Fruit fly (Drosophila melanogaster): ENCODE measurements around the gene Tbc1d15-17.

Tbc1d15-17 gene

DNA sequence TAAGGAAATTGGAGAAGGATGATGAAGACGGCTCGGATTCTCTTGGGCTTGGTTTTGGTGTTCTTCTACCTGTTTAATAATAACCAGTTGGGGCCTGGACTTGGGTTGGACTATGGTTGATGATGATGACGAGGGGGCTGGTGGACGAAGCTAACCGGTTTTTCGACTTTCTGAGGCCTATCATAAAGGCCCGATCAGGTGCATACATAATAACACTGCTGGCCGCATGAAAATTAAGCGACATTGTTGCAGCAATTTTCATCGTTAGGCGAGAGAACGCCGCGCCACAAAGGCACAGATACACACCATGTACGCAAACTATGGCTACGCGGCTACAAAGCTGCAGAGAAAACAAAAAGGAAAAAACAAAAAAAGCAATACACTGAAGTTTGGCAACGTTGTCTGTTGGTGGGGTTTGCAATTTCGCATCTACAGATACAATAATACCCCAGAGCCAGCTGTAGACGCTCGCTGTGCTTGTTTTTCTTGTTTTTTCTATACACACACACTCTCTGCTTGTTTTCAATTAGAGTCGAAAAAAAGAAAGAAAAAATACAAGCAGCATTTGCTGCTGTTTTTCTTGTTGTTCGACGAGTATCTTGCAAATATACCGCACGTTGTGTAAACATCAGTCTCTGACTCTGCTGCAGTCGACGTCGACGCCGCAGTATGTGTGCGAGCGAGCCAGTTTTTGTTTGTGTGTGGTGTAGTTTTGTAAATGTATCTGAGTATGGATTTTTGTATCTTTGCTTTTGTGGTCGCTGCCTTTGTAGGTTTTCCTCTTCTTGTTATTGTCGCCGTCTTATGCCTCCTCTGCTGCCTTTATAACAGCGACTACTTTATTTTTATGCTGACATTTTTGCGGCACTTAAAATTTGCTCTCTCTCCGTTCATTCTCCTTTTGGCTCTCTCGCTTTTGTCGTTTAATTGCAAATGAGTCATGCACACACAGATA lies 40.6 kb upstream of the Tbc1d15-17 start (continued):
- TF ChIP-seq sisA (GFP tag; IDR thresholded peaks at IDR 0.05) (no peak), nom (GFP tag; optimal IDR thresholded peaks at IDR 0.05) (peak; percentile 98), CG10959 (GFP tag; IDR thresholded peaks at IDR 0.05) (no peak), pros (GFP tag; optimal IDR thresholded peaks at IDR 0.05) (peak; percentile 85), Drgx (GFP tag; IDR thresholded peaks at IDR 0.05) (no peak), CG12219 (GFP tag; optimal IDR thresholded peaks at IDR 0.05) (peak; percentile 72), CTCF (GFP tag; optimal IDR thresholded peaks at IDR 0.05) (no peak), ken (GFP tag; IDR thresholded peaks at IDR 0.05) (no peak), ci (GFP tag; IDR thresholded peaks at IDR 0.05) (no peak), sna (GFP tag; IDR thresholded peaks at IDR 0.05; ENCODE audit: partially characterized antibody) (no peak), zfh2 (GFP tag; optimal IDR thresholded peaks at IDR 0.05) (peak; percentile 45), CG8388 (GFP tag; optimal IDR thresholded peaks at IDR 0.05) (peak; percentile 43), tap (tag; optimal IDR thresholded peaks at IDR 0.05) (peak; percentile 41), Awh (GFP tag; IDR thresholded peaks at IDR 0.05) (no peak), ssp (GFP tag; IDR thresholded peaks at IDR 0.05) (no peak), CG15696 (tag; optimal IDR thresholded peaks at IDR 0.05) (peak; percentile 69), CG1603 (tag; optimal IDR thresholded peaks at IDR 0.05) (peak; percentile 54), schlank (tag; optimal IDR thresholded peaks at IDR 0.05) (peak; percentile 87), exex (tag; optimal IDR thresholded peaks at IDR 0.05) (peak; percentile 82), Bteb2 (GFP tag; optimal IDR thresholded peaks at IDR 0.05) (peak; percentile 34), CG9215 (GFP tag; IDR thresholded peaks at IDR 0.05) (no peak), CG7357 (GFP tag; IDR thresholded peaks at IDR 0.05) (no peak), Doc2 (GFP tag; IDR thresholded peaks at IDR 0.05) (no peak), CG1832 (GFP tag; optimal IDR thresholded peaks at IDR 0.05) (no peak), cas (GFP tag; IDR thresholded peaks at IDR 0.05) (no peak), hbn (GFP tag; IDR thresholded peaks at IDR 0.05; ENCODE audit: partially characterized antibody) (no peak), kni (GFP tag; optimal IDR thresholded peaks at IDR 0.05) (peak; percentile 96), hkb (optimal IDR thresholded peaks at IDR 0.05) (no peak), hkb (GFP tag; IDR thresholded peaks at IDR 0.05) (no peak), Hmr (GFP tag; optimal IDR thresholded peaks at IDR 0.05) (peak; percentile 95), CG13624 (GFP tag; optimal IDR thresholded peaks at IDR 0.05) (peak; percentile 72), fd3F (GFP tag; optimal IDR thresholded peaks at IDR 0.05) (peak; percentile 63), dysf (GFP tag; IDR thresholded peaks at IDR 0.05) (no peak), run (tag; optimal IDR thresholded peaks at IDR 0.05) (peak; percentile 77), Xbp1 (GFP tag; optimal IDR thresholded peaks at IDR 0.05) (no peak), CG31224 (GFP tag; IDR thresholded peaks at IDR 0.05) (no peak), scrt (GFP tag; optimal IDR thresholded peaks at IDR 0.05) (peak; percentile 84), Gsc (GFP tag; IDR thresholded peaks at IDR 0.05) (no peak), CG18764 (GFP tag; optimal IDR thresholded peaks at IDR 0.05) (peak; percentile 43), CG43689 (GFP tag; IDR thresholded peaks at IDR 0.05) (no peak), CG8290 (GFP tag; optimal IDR thresholded peaks at IDR 0.05) (no peak), CG8290 (tag; optimal IDR thresholded peaks at IDR 0.05) (peak; percentile 28 to 68), dm (GFP tag; optimal IDR thresholded peaks at IDR 0.05) (peak; percentile 30), CG7839 (tag; optimal IDR thresholded peaks at IDR 0.05) (peak; percentile 33), Fer3 (tag; optimal IDR thresholded peaks at IDR 0.05) (peak; percentile 72), CG11504 (tag; optimal IDR thresholded peaks at IDR 0.05) (peak; percentile 66), CG3995 (GFP tag; optimal IDR thresholded peaks at IDR 0.05) (peak; percentile 38), ERR (GFP tag; optimal IDR thresholded peaks at IDR 0.05) (peak; percentile 53), nau (GFP tag; optimal IDR thresholded peaks at IDR 0.05) (peak; percentile 91), z (GFP tag; IDR thresholded peaks at IDR 0.05) (no peak)
